Worm (Caenorhabditis elegans) whole organism, early embryonic: ENCODE results near the gene T04G9.4.

ENCODE experiments used
- ama-1 ChIP-seq: fragments of 150-350 bp; optimal IDR thresholded peaks from 2 replicates; lab custom pipeline; 2014
- ets-7 ChIP-seq: sonication (generic microtip); optimal IDR thresholded peaks from 2 replicates; lab custom pipeline; 2016; ENCODE audit warnings: missing genotype, missing genetic modification characterization, missing compliant biosample characterization
- hmg-4 ChIP-seq: fragments of 200-800 bp; sonication (Bioruptor generic); optimal IDR thresholded peaks from 2 replicates; lab custom pipeline; 2018; ENCODE audit warnings: mild to moderate bottlenecking, missing genetic modification characterization, missing compliant biosample characterization
- tbx-11 ChIP-seq: fragments of 200-800 bp; sonication (Bioruptor generic); IDR thresholded peaks from 2 replicates; pipeline ENCODE4 v1.3.6; 2022; ENCODE audit warnings: missing genetic modification characterization, missing compliant biosample characterization

DNA sequence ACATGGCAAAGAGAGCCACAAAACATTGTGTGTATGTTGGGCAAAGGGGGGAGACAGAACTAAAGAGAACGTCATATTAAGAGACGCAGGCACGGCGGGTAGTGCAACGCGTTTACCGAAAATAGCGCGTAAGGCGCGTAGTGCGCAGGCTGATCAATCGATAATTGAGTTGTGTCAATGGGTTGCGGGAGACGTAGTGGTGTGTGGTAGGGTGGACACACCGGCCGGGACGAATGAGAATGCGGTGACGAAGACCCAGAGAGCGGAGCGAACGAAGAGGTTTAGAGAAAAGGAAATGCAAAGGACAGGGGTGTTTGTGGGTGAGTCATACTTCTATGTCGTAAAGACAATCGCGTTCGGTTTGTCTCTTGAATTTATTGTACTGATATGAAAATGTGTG, 44.5 kb upstream of the T04G9.4 start:
- TF ChIP-seq hmg-4 (GFP tag; lab: Kevin White, UChicago) (no peak), ets-7 (tag; lab: Kevin White, UChicago) (no peak), ama-1 (lab: Kevin White, UChicago) (no peak), tbx-11 (GFP tag; lab: Robert Waterston, UW) (no peak)
